Worm (Caenorhabditis elegans): ENCODE results near the gene sre-3.

The sre-3 gene

DNA sequence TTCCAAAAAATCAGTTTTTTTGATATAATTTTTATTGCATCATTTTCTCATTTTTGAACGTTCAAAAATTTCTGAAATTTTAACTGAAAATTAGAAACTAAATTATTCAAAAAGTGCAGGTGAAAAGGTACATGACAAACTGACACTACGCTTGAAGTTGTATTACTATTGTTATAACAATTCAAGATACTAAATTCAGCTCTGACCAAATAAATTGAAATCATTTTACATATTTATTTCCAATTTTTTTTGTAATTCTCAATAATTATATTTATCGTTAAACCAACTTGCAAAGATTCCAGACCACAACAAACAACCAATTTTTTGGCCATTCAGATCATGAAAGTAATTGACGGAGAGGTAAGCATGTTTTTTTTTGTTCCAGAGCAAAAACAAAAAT lies at the start of gene sre-3:
Gene sre-3 (plus strand): TSS at position 301 of the 400 bp plus-strand sequence.
- no peak for TF ChIP-seq ceh-43 (GFP tag; optimal IDR thresholded peaks at IDR 0.05)
- no peak for TF ChIP-seq nhr-237 (tag; optimal IDR thresholded peaks at IDR 0.05)
- no peak for TF ChIP-seq blmp-1 (tag; optimal IDR thresholded peaks at IDR 0.05)
- TF ChIP-seq M03D4.4 (tag; optimal IDR thresholded peaks at IDR 0.05), result no peak
- TF ChIP-seq snpc-4 (tag; optimal IDR thresholded peaks at IDR 0.05), result no peak
- no peak for TF ChIP-seq nhr-28 (tag; optimal IDR thresholded peaks at IDR 0.05)
- TF ChIP-seq mls-2 (tag; optimal IDR thresholded peaks at IDR 0.05), result no peak
- no peak for TF ChIP-seq unc-62 (GFP tag; optimal IDR thresholded peaks at IDR 0.05)
- TF ChIP-seq nhr-76 (tag; optimal IDR thresholded peaks at IDR 0.05), result no peak
- no peak for TF ChIP-seq flh-1 (GFP tag; optimal IDR thresholded peaks at IDR 0.05)
- TF ChIP-seq nhr-2 (tag; optimal IDR thresholded peaks at IDR 0.05), result no peak
- TF ChIP-seq mep-1 (tag; optimal IDR thresholded peaks at IDR 0.05), result no peak
- no peak for TF ChIP-seq unc-120 (tag; optimal IDR thresholded peaks at IDR 0.05; ENCODE audit: poor library complexity, severe bottlenecking)

DNA sequence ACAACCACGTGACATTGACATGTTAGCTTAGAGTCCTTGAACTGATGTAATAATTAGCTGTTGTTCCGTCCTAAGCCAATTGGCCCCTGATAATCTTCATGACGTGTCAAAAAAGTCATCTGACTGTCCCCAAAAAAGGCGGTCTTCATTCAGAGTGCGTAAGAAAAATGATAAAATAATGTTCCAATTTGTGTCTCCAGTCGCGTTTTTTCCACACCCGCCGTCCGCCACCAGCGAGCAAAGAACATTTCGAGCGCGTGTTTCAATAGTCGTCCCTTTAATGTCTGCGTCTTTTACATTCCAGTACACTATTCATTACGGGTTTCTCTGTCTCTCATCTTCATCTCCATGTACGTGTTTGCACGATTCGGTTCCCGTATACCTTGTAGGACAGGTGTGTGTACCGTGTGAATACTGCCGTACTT lies 48.1 kb upstream of the sre-3 start:
- TF ChIP-seq nhr-12 (tag; optimal IDR thresholded peaks at IDR 0.05) (no peak), flh-1 (GFP tag; optimal IDR thresholded peaks at IDR 0.05) (no peak), ceh-83 (GFP tag; optimal IDR thresholded peaks at IDR 0.05) (no peak), tbx-8 (GFP tag; optimal IDR thresholded peaks at IDR 0.05) (no peak), cnd-1 (tag; optimal IDR thresholded peaks at IDR 0.05) (no peak), drap-1 (GFP tag; optimal IDR thresholded peaks at IDR 0.05) (no peak), ceh-39 (tag; optimal IDR thresholded peaks at IDR 0.05) (no peak), mab-5 (tag; optimal IDR thresholded peaks at IDR 0.05) (no peak), sptf-1 (tag; optimal IDR thresholded peaks at IDR 0.05) (no peak), bed-3 (GFP tag; optimal IDR thresholded peaks at IDR 0.05) (no peak), mep-1 (tag; optimal IDR thresholded peaks at IDR 0.05) (peak; percentile 50), unc-120 (tag; optimal IDR thresholded peaks at IDR 0.05; ENCODE audit: poor library complexity, severe bottlenecking) (no peak), pha-4 (tag; optimal IDR thresholded peaks at IDR 0.05) (peak; percentile 27)

DNA sequence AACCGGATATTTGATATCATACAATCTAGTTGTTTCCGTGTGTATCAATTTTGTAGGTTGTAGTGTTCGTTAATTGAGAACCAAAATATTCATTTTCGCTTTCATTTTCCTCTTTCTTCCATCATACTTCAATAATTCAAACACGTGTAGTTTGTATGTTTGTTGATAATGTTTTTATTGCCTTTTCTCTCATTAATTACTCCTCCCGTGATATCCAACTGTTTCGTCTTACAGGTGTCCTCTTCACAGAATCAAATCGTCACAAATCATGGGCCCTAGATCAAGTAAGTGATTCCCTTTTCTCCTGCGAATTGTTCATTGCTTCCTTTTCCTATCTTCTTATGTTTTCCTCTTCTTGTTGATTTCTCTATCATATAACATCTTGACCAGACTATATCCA lies 46.5 kb upstream of the sre-3 start, which contains the start of gene nhr-21:
Gene nhr-21 (plus strand): TSS at position 235 of the 400 bp plus-strand sequence.
- peak; percentile 47 for TF ChIP-seq unc-62 (GFP tag; optimal IDR thresholded peaks at IDR 0.05)
- no peak for TF ChIP-seq blmp-1 (tag; optimal IDR thresholded peaks at IDR 0.05)

DNA sequence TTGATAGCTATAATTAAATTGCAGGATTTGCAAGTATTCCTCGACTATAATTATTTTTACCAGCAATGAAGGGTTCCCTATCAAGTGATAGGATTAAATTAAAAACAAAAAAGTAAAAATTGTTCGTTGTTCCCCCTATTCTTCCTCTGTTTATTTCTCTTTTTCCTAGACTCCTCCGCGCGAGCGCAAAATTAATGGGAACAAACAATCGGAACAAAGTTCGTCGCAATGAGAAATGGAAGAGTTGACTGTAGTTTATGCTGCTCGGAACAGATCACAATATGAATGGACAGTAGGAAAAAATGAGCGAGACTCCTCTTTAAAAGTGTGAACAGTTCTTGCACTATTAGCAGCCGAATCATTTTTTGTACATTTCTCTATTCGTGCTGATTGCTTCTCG lies 44.8 kb upstream of the sre-3 start:
- TF ChIP-seq mls-2 (tag; optimal IDR thresholded peaks at IDR 0.05) (no peak), zip-8 (tag; optimal IDR thresholded peaks at IDR 0.05) (no peak), blmp-1 (tag; optimal IDR thresholded peaks at IDR 0.05) (no peak), elt-1 (tag; optimal IDR thresholded peaks at IDR 0.05; ENCODE audit: borderline replicate concordance, insufficient read depth) (no peak), bed-3 (GFP tag; optimal IDR thresholded peaks at IDR 0.05) (no peak), ztf-11 (tag; optimal IDR thresholded peaks at IDR 0.05) (no peak), elt-3 (tag; optimal IDR thresholded peaks at IDR 0.05) (no peak), pha-4 (tag; optimal IDR thresholded peaks at IDR 0.05) (no peak), lin-13 (tag; optimal IDR thresholded peaks at IDR 0.05) (no peak), ham-2 (GFP tag; optimal IDR thresholded peaks at IDR 0.05) (no peak), lin-32 (GFP tag; optimal IDR thresholded peaks at IDR 0.05) (no peak), cnd-1 (tag; optimal IDR thresholded peaks at IDR 0.05) (no peak), hlh-1 (tag; optimal IDR thresholded peaks at IDR 0.05) (no peak), ces-1 (GFP tag; optimal IDR thresholded peaks at IDR 0.05) (no peak), lsy-2 (tag; optimal IDR thresholded peaks at IDR 0.05) (no peak), ceh-83 (GFP tag; optimal IDR thresholded peaks at IDR 0.05) (no peak), drap-1 (GFP tag; optimal IDR thresholded peaks at IDR 0.05) (no peak), nhr-2 (tag; optimal IDR thresholded peaks at IDR 0.05) (no peak), sptf-1 (tag; optimal IDR thresholded peaks at IDR 0.05) (no peak), unc-39 (tag; optimal IDR thresholded peaks at IDR 0.05) (no peak)

Data from whole organism, mixed stage, embryonic.